In the genomic region with DNA sequence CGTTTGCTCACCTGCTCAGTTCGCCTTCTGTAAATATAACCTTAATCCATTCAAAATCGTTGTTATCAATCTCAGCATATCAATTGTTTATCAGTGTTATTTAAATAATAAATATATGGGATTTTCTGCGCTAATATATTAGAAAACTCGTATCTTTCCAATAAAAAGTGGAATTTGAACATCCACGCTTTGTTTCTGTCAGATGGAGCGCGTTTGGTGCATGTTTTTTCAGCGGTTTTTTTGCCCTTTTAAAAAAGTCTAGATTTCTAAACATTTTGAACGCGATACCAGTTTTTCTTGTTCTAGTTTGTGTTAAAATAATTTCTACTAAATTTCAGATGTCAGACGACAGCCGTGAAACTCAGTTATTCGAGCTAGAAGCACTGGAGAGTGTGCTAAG, we compare ENCODE assay signal across 1 worm cellular context.
TF ChIP-seq lines count a peak whose summit lies in the region.

A gene (plus strand): TSS at position 339 of the 400 bp plus-strand sequence.

TF ChIP-seq in whole organism, L2 larva, 48 proteins besides CTCF, POLR2A, EP300 and RAD21 (continued from another document):
- no peak for TF ChIP-seq R02D3.7 (tag; optimal IDR thresholded peaks at IDR 0.05; lab: Kevin White, UChicago)
- TF ChIP-seq egl-27 (tag; optimal IDR thresholded peaks at IDR 0.05; lab: Kevin White, UChicago), result no peak
- no peak for TF ChIP-seq nhr-77 (tag; optimal IDR thresholded peaks at IDR 0.05; lab: Kevin White, UChicago)
- no peak for TF ChIP-seq sem-4 (tag; optimal IDR thresholded peaks at IDR 0.05; lab: Kevin White, UChicago)
- TF ChIP-seq nhr-10 (tag; optimal IDR thresholded peaks at IDR 0.05; lab: Kevin White, UChicago), result no peak
- TF ChIP-seq ceh-16 (tag; optimal IDR thresholded peaks at IDR 0.05; lab: Kevin White, UChicago), result no peak
- no peak for TF ChIP-seq lin-39 (tag; optimal IDR thresholded peaks at IDR 0.05; lab: Kevin White, UChicago)
- no peak for TF ChIP-seq nhr-25 (tag; optimal IDR thresholded peaks at IDR 0.05; lab: Kevin White, UChicago)
- TF ChIP-seq sma-3 (GFP tag; optimal IDR thresholded peaks at IDR 0.05; lab: Kevin White, UChicago), result no peak
- TF ChIP-seq gmeb-1 (tag; optimal IDR thresholded peaks at IDR 0.05; lab: Kevin White, UChicago), result peak; percentile 74
- TF ChIP-seq nhr-12 (tag; optimal IDR thresholded peaks at IDR 0.05; lab: Kevin White, UChicago), result no peak
- peak; percentile 60 for TF ChIP-seq unc-55 (GFP tag; optimal IDR thresholded peaks at IDR 0.05; lab: Kevin White, UChicago)
TF ChIP-seq in whole organism, L2 larva: peak in this region for 4.
